Fruit fly (Drosophila melanogaster) whole organism, prepupa: ENCODE measurements around the gene Sgt.

Experiments used
- CG11294 ChIP-seq: fragments of 200-800 bp; sonication (Bioruptor generic); IDR thresholded peaks from 2 replicates; pipeline ENCODE4 v1.3.6; 2022; ENCODE audit warnings: missing biosample characterization, missing genetic modification characterization
- CG11902 ChIP-seq: fragments of 200-800 bp; sonication (Bioruptor generic); optimal IDR thresholded peaks from 3 replicates; lab custom pipeline; 2016; ENCODE audit warnings: missing biosample characterization, missing genetic modification characterization
- CG4318 ChIP-seq: fragments of 200-800 bp; sonication (Bioruptor generic); optimal IDR thresholded peaks from 3 replicates; lab custom pipeline; 2017; ENCODE audit warnings: missing biosample characterization, mild to moderate bottlenecking, missing genetic modification characterization
- CG6276 ChIP-seq: fragments of 200-800 bp; sonication (Bioruptor generic); optimal IDR thresholded peaks from 2 replicates; lab custom pipeline; 2017; ENCODE audit warnings: missing biosample characterization, mild to moderate bottlenecking, missing genetic modification characterization
- CG6854 ChIP-seq: fragments of 200-800 bp; sonication (Bioruptor generic); optimal IDR thresholded peaks from 2 replicates; lab custom pipeline; 2017; ENCODE audit warnings: missing biosample characterization, mild to moderate bottlenecking, missing genetic modification characterization
- CG8119 ChIP-seq: fragments of 200-800 bp; sonication (Bioruptor generic); IDR thresholded peaks from 3 replicates; pipeline ENCODE4 v1.3.6; 2022; ENCODE audit warnings: missing biosample characterization, missing genetic modification characterization
- Hr38 ChIP-seq: sonication (Bioruptor generic); optimal IDR thresholded peaks from 2 replicates; lab custom pipeline; 2016; ENCODE audit warnings: missing biosample characterization, missing genetic modification characterization
- Hr4 ChIP-seq: fragments of 200-800 bp; sonication (Bioruptor generic); optimal IDR thresholded peaks from 3 replicates; lab custom pipeline; 2016; ENCODE audit warnings: missing biosample characterization, missing genetic modification characterization
- OdsH ChIP-seq: fragments of 200-800 bp; sonication (Bioruptor generic); optimal IDR thresholded peaks from 3 replicates; lab custom pipeline; 2016; ENCODE audit warnings: missing biosample characterization, missing genetic modification characterization
- svp ChIP-seq: fragments of 200-800 bp; sonication (Bioruptor generic); peaks from one replicate; lab custom pipeline; 2016; ENCODE audit warnings: missing biosample characterization, missing genetic modification characterization

DNA sequence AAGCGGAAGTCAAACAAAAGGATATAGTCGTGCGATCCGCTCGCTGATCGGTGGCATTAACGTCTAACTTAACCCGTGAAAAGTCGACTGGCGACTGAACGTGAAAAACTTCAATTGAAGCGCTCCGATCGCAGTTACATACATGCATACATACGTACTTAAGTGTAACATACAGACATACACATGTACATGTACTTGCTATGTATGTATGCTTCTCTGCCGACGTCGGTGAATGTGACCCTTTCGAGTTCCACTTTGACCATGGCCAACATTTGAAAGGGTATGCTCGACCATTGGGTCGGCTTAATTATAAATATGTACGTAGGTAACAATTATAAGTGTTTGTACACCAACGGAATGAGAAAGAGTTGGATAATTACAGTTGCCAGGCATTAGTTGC is 25.7 kb downstream of the Sgt start, which contains the start of gene qua:
- TF ChIP-seq CG6276 (GFP tag; lab: Kevin White, UChicago) (no peak), svp (GFP tag; lab: Kevin White, UChicago) (no peak), CG4318 (GFP tag; lab: Kevin White, UChicago) (no peak), CG8119 (GFP tag; lab: Robert Waterston, UW) (no peak), CG11294 (GFP tag; lab: Robert Waterston, UW) (no peak), Hr38 (GFP tag; lab: Kevin White, UChicago) (no peak), CG6854 (no peak), OdsH (GFP tag; lab: Kevin White, UChicago) (no peak), Hr4 (GFP tag; lab: Kevin White, UChicago) (no peak), CG11902 (no peak)
